Worm (Caenorhabditis elegans) whole organism, L3 larva: ENCODE data around the gene irk-1.

Experiments used
- skn-1 ChIP-seq: fragments of 150-350 bp; optimal IDR thresholded peaks from 2 replicates; lab custom pipeline; 2014; ENCODE audit warnings: missing biosample characterization, missing genetic modification characterization
- zag-1 ChIP-seq: fragments of 150-350 bp; optimal IDR thresholded peaks from 2 replicates; lab custom pipeline; 2014; ENCODE audit warnings: missing biosample characterization, missing genetic modification characterization
- ztf-11 ChIP-seq: fragments of 150-350 bp; optimal IDR thresholded peaks from 2 replicates; lab custom pipeline; 2014; ENCODE audit warnings: missing biosample characterization, missing genetic modification characterization

ce11 chrX:6801546-6801945 lies 23.6 kb upstream of the irk-1 start:
- TF ChIP-seq zag-1 (no peak), ztf-11 (tag; lab: Kevin White, UChicago) (no peak), skn-1 (tag; lab: Kevin White, UChicago) (no peak)
